Fruit fly (Drosophila melanogaster): Measurements from ENCODE around the gene Usp7.

DNA sequence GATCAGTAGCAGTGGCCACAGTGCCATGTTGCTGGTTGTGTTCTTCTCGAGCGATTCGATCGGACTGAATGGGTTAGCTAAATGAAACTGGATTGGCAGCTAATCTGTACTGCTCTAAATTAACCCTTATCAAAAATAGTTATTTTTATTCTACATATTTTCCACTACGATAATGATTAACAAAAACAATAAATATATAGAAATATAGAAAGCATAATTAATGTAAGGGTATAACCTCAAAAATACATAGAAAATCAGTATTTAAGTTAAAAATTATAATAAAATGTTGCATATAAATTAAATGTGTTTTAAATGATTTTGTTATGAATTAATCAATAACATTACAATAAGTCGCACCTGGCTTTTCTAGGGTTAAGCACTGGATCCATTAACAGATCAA lies 2.6 kb upstream of the Usp7 start, which contains the start of gene Cyp311a1:
- no peak for TF ChIP-seq Crg-1 (GFP tag; optimal IDR thresholded peaks at IDR 0.05)
- no peak for TF ChIP-seq CG11617 (GFP tag; optimal IDR thresholded peaks at IDR 0.05)
